Fruit fly (Drosophila melanogaster) whole organism, prepupa: ENCODE measurements around the gene tj.

Experiments used
- Blimp-1 ChIP-seq: fragments of 200-800 bp; sonication (Bioruptor generic); optimal IDR thresholded peaks from 3 replicates; lab custom pipeline; 2017; ENCODE audit warnings: missing biosample characterization, missing genetic modification characterization, mild to moderate bottlenecking, moderate library complexity, missing genetic modification reagents
- CG10669 ChIP-seq: fragments of 200-800 bp; sonication (Bioruptor generic); optimal IDR thresholded peaks from 3 replicates; lab custom pipeline; 2018; ENCODE audit warnings: missing biosample characterization, mild to moderate bottlenecking, missing genetic modification characterization, moderate library complexity
- CG11294 ChIP-seq: fragments of 200-800 bp; sonication (Bioruptor generic); IDR thresholded peaks from 2 replicates; pipeline ENCODE4 v1.3.6; 2022; ENCODE audit warnings: missing biosample characterization, missing genetic modification characterization
- CG1621 ChIP-seq: fragments of 200-800 bp; sonication (Bioruptor generic); optimal IDR thresholded peaks from 3 replicates; lab custom pipeline; 2018; ENCODE audit warnings: missing biosample characterization, mild to moderate bottlenecking, missing genetic modification characterization
- CG16779 ChIP-seq: fragments of 200-800 bp; sonication (Bioruptor generic); optimal IDR thresholded peaks from 3 replicates; lab custom pipeline; 2017; ENCODE audit warnings: missing biosample characterization, mild to moderate bottlenecking, missing genetic modification characterization
- CG3032 ChIP-seq: fragments of 200-800 bp; optimal IDR thresholded peaks from 2 replicates; lab custom pipeline; 2019; ENCODE audit warnings: missing biosample characterization, mild to moderate bottlenecking, missing genetic modification characterization, moderate library complexity
- CG32006 ChIP-seq: fragments of 200-800 bp; sonication (Bioruptor generic); optimal IDR thresholded peaks from 3 replicates; lab custom pipeline; 2017; ENCODE audit warnings: missing biosample characterization, mild to moderate bottlenecking, missing genetic modification characterization
- CG4318 ChIP-seq: fragments of 200-800 bp; sonication (Bioruptor generic); optimal IDR thresholded peaks from 3 replicates; lab custom pipeline; 2017; ENCODE audit warnings: missing biosample characterization, mild to moderate bottlenecking, missing genetic modification characterization
- CG6163 ChIP-seq: fragments of 200-800 bp; sonication (Bioruptor generic); IDR thresholded peaks from 3 replicates; pipeline ENCODE4 v1.3.6; 2022; ENCODE audit warnings: missing biosample characterization, missing genetic modification characterization
- CG6276 ChIP-seq: fragments of 200-800 bp; sonication (Bioruptor generic); optimal IDR thresholded peaks from 2 replicates; lab custom pipeline; 2017; ENCODE audit warnings: missing biosample characterization, mild to moderate bottlenecking, missing genetic modification characterization
- CG6808 ChIP-seq: fragments of 200-800 bp; sonication (Bioruptor generic); optimal IDR thresholded peaks from 3 replicates; lab custom pipeline; 2017; ENCODE audit warnings: missing biosample characterization, missing genetic modification characterization, mild to moderate bottlenecking, moderate library complexity, missing genetic modification reagents
- CG6854 ChIP-seq: fragments of 200-800 bp; sonication (Bioruptor generic); optimal IDR thresholded peaks from 2 replicates; lab custom pipeline; 2017; ENCODE audit warnings: missing biosample characterization, mild to moderate bottlenecking, missing genetic modification characterization
- CG8119 ChIP-seq: fragments of 200-800 bp; sonication (Bioruptor generic); IDR thresholded peaks from 3 replicates; pipeline ENCODE4 v1.3.6; 2022; ENCODE audit warnings: missing biosample characterization, missing genetic modification characterization
- CG8319 ChIP-seq: fragments of 200-800 bp; sonication (Bioruptor generic); optimal IDR thresholded peaks from 3 replicates; lab custom pipeline; 2016; ENCODE audit warnings: missing biosample characterization, missing genetic modification characterization
- CG8632 ChIP-seq: fragments of 200-800 bp; sonication (Bioruptor generic); optimal IDR thresholded peaks from 3 replicates; lab custom pipeline; 2016; ENCODE audit warnings: missing biosample characterization, missing genetic modification characterization
- CG9139 ChIP-seq: fragments of 200-800 bp; sonication (Bioruptor generic); optimal IDR thresholded peaks from 3 replicates; lab custom pipeline; 2017; ENCODE audit warnings: missing biosample characterization, mild to moderate bottlenecking, missing genetic modification characterization
- Eip78C ChIP-seq: fragments of 200-800 bp; sonication (Bioruptor generic); peaks from one replicate; lab custom pipeline; 2016; ENCODE audit warnings: missing biosample characterization, missing genetic modification characterization
- Ets96B ChIP-seq: fragments of 200-800 bp; optimal IDR thresholded peaks from 2 replicates; lab custom pipeline; 2019; ENCODE audit warnings: missing biosample characterization, mild to moderate bottlenecking, missing genetic modification characterization, moderate library complexity
- Gug ChIP-seq: fragments of 200-800 bp; sonication (Bioruptor generic); IDR thresholded peaks from 2 replicates; pipeline ENCODE4 v1.3.6; 2022; ENCODE audit warnings: missing biosample characterization, missing genetic modification characterization
- Hr39 ChIP-seq: fragments of 200-800 bp; sonication (Bioruptor generic); optimal IDR thresholded peaks from 2 replicates; lab custom pipeline; 2016; ENCODE audit warnings: missing biosample characterization, missing genetic modification characterization
- Hr4 ChIP-seq: fragments of 200-800 bp; sonication (Bioruptor generic); optimal IDR thresholded peaks from 3 replicates; lab custom pipeline; 2016; ENCODE audit warnings: missing biosample characterization, missing genetic modification characterization
- OdsH ChIP-seq: fragments of 200-800 bp; sonication (Bioruptor generic); optimal IDR thresholded peaks from 3 replicates; lab custom pipeline; 2016; ENCODE audit warnings: missing biosample characterization, missing genetic modification characterization
- Smox ChIP-seq: fragments of 200-800 bp; sonication (Bioruptor generic); optimal IDR thresholded peaks from 3 replicates; lab custom pipeline; 2016; ENCODE audit warnings: missing biosample characterization, missing genetic modification characterization
- Sox102F ChIP-seq: fragments of 200-800 bp; sonication (Bioruptor generic); optimal IDR thresholded peaks from 2 replicates; lab custom pipeline; 2016; ENCODE audit warnings: missing biosample characterization, mild to moderate bottlenecking, missing genetic modification characterization
- Sox14 ChIP-seq: fragments of 200-800 bp; sonication (Bioruptor generic); optimal IDR thresholded peaks from 3 replicates; lab custom pipeline; 2016; ENCODE audit warnings: missing biosample characterization, missing genetic modification characterization
- dac ChIP-seq: fragments of 200-800 bp; sonication (Bioruptor generic); optimal IDR thresholded peaks from 2 replicates; lab custom pipeline; 2017; ENCODE audit warnings: missing biosample characterization, mild to moderate bottlenecking, missing genetic modification characterization
- eg ChIP-seq: fragments of 200-800 bp; sonication (Bioruptor generic); IDR thresholded peaks from 3 replicates; pipeline ENCODE4 v1.3.6; 2022; ENCODE audit warnings: missing biosample characterization, missing genetic modification characterization
- esn ChIP-seq: fragments of 200-800 bp; sonication (Bioruptor generic); optimal IDR thresholded peaks from 2 replicates; lab custom pipeline; 2016; ENCODE audit warnings: missing biosample characterization, mild to moderate bottlenecking, missing genetic modification characterization, moderate library complexity
- fd59A ChIP-seq: fragments of 200-800 bp; sonication (Bioruptor generic); optimal IDR thresholded peaks from 2 replicates; lab custom pipeline; 2017; ENCODE audit warnings: missing biosample characterization, mild to moderate bottlenecking, missing genetic modification characterization, missing genetic modification reagents
- fd85E ChIP-seq: fragments of 200-800 bp; sonication (Bioruptor generic); optimal IDR thresholded peaks from 3 replicates; lab custom pipeline; 2016; ENCODE audit warnings: missing biosample characterization, missing genetic modification characterization
- fkh ChIP-seq: fragments of 200-800 bp; sonication (Bioruptor generic); optimal IDR thresholded peaks from 3 replicates; lab custom pipeline; 2017; ENCODE audit warnings: missing biosample characterization, mild to moderate bottlenecking, missing genetic modification characterization, moderate library complexity
- lz ChIP-seq: fragments of 200-800 bp; sonication (Bioruptor generic); optimal IDR thresholded peaks from 3 replicates; lab custom pipeline; 2016; ENCODE audit warnings: missing biosample characterization, missing genetic modification characterization
- net ChIP-seq: fragments of 200-800 bp; sonication (Bioruptor generic); optimal IDR thresholded peaks from 3 replicates; lab custom pipeline; 2016; ENCODE audit warnings: missing biosample characterization, missing genetic modification characterization
- pdm3 ChIP-seq: fragments of 200-800 bp; sonication (Bioruptor generic); optimal IDR thresholded peaks from 3 replicates; lab custom pipeline; 2016; ENCODE audit warnings: missing biosample characterization, missing genetic modification characterization
- salr ChIP-seq, 2 experiments: fragments of 200-800 bp; sonication (Bioruptor generic); optimal IDR thresholded peaks; 3 replicates each; lab custom pipeline; 2016 to 2018; ENCODE audit warnings: missing biosample characterization in 2 of 2, missing genetic modification characterization in 2 of 2, mild to moderate bottlenecking in 1 of 2
- spab ChIP-seq: fragments of 200-800 bp; sonication (Bioruptor generic); optimal IDR thresholded peaks from 2 replicates; lab custom pipeline; 2017; ENCODE audit warnings: missing biosample characterization, mild to moderate bottlenecking, missing genetic modification characterization, missing genetic modification reagents
- svp ChIP-seq: fragments of 200-800 bp; sonication (Bioruptor generic); peaks from one replicate; lab custom pipeline; 2016; ENCODE audit warnings: missing biosample characterization, missing genetic modification characterization
- topi ChIP-seq: fragments of 200-800 bp; sonication (Bioruptor generic); optimal IDR thresholded peaks from 3 replicates; lab custom pipeline; 2016; ENCODE audit warnings: missing biosample characterization, missing genetic modification characterization
- vri ChIP-seq: fragments of 200-800 bp; sonication (Bioruptor generic); optimal IDR thresholded peaks from 3 replicates; lab custom pipeline; 2016; ENCODE audit warnings: missing biosample characterization, mild to moderate bottlenecking, missing genetic modification characterization

The tj gene

dm6 chr2L:19440732-19441131 lies 23.3 kb upstream of the tj start (continued):
- TF ChIP-seq esn (GFP tag; lab: Kevin White, UChicago) (no peak), fd85E (GFP tag; lab: Kevin White, UChicago) (no peak), CG9139 (GFP tag; lab: Kevin White, UChicago) (no peak), salr (GFP tag; optimal IDR thresholded peaks at IDR 0.05; lab: Kevin White, UChicago) (no peak), topi (no peak), CG8119 (GFP tag; lab: Robert Waterston, UW) (no peak), fd59A (GFP tag; lab: Kevin White, UChicago) (no peak), Ets96B (tag; lab: Kevin White, UChicago) (peak; percentile 9), Sox102F (no peak), Smox (no peak), CG3032 (peak; percentile 18), dac (no peak), Hr4 (GFP tag; lab: Kevin White, UChicago) (no peak), spab (GFP tag; lab: Kevin White, UChicago) (no peak), CG16779 (no peak), CG1621 (tag; lab: Kevin White, UChicago) (peak; percentile 28), Hr39 (GFP tag; lab: Kevin White, UChicago) (no peak), CG8632 (peak; percentile 30), CG6854 (GFP tag; lab: Kevin White, UChicago) (no peak)

DNA sequence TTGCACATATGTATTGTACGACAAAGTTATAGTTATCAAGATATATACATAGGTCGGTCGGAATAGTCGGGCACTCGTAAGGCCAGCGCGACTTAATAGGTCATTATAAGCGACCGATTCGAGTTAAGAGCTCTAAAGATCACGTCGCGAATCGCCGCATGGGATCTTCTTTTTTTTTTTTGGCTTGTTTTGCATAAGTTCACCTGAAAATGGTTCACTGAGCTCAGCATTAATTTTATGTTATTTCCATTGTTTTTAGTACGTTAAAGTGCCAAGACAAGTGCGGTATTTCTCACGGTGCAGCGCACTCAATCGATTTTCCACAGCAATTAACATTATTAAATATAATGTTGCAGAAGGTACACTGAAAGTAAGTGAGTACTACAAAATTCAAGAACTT lies 22.7 kb upstream of the tj start:
- TF ChIP-seq CG6163 (GFP tag; lab: Robert Waterston, UW) (peak; percentile 22), Gug (GFP tag; lab: Robert Waterston, UW) (peak; percentile 44; the same call in 1 of the 2 replicates), fd85E (GFP tag; lab: Kevin White, UChicago) (no peak), eg (GFP tag; lab: Robert Waterston, UW) (peak; percentile 37; the same call in 1 of the 3 replicates), CG4318 (GFP tag; lab: Kevin White, UChicago) (no peak), CG11294 (GFP tag; lab: Robert Waterston, UW) (peak; percentile 16; the same call in 1 of the 2 replicates), Eip78C (GFP tag; lab: Kevin White, UChicago) (peak; percentile 76), Sox14 (GFP tag; lab: Kevin White, UChicago) (no peak), CG8119 (GFP tag; lab: Robert Waterston, UW) (peak; percentile 13; the same call in 1 of the 3 replicates), Hr4 (GFP tag; lab: Kevin White, UChicago) (peak; percentile 12)
- TF ChIP-seq, all 60 proteins: peak for 7

DNA sequence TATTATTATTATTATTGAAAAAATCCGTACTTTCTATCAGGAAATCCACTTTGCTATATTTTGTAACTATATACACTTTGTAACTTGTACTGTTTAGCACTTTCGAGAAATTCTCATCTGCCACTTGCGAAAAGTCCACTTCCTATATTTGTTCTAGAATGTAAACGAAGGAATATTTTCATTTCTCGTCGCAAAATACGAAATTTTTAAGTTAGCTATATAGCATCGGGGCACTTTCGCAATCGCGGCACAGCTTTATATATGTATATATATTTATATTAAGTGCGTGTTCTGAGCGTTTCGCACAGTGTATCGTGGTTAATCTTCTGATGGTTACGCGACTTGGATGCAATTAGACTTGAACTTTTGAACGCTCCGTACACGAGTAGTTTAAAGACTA lies 22.3 kb upstream of the tj start, which contains the start of gene RanGAP:
TSS of gene RanGAP (plus strand) at position 169 of the 400 bp plus-strand sequence.
- TF ChIP-seq CG8632 (no peak), svp (peak; percentile 71), Sox14 (GFP tag; lab: Kevin White, UChicago) (no peak), CG6854 (GFP tag; lab: Kevin White, UChicago) (no peak), dac (no peak), Hr4 (GFP tag; lab: Kevin White, UChicago) (no peak), CG16779 (peak; percentile 11), salr (GFP tag; optimal IDR thresholded peaks at IDR 0.05; lab: Kevin White, UChicago) (peak in 1 of 2 experiments; percentile 1), lz (no peak), CG8119 (GFP tag; lab: Robert Waterston, UW) (no peak), eg (GFP tag; lab: Robert Waterston, UW) (0 out of 3 replicates have a peak, but pooled peaks have one; percentile 39), Blimp-1 (GFP tag; lab: Kevin White, UChicago) (no peak), fd59A (GFP tag; lab: Kevin White, UChicago) (no peak), CG11294 (GFP tag; lab: Robert Waterston, UW) (peak; percentile 27; the same call in 1 of the 2 replicates), fkh (GFP tag; lab: Kevin White, UChicago) (no peak), CG4318 (GFP tag; lab: Kevin White, UChicago) (peak; percentile 27), net (peak; percentile 18), CG6276 (GFP tag; lab: Kevin White, UChicago) (peak; percentile 60), CG10669 (GFP tag; lab: Kevin White, UChicago) (peak; percentile 9), esn (GFP tag; lab: Kevin White, UChicago) (no peak), OdsH (GFP tag; lab: Kevin White, UChicago) (peak; percentile 13), Eip78C (GFP tag; lab: Kevin White, UChicago) (peak; percentile 24), CG6163 (GFP tag; lab: Robert Waterston, UW) (peak; percentile 40; the same call in 2 of the 3 replicates), pdm3 (GFP tag; lab: Kevin White, UChicago) (no peak), CG32006 (peak; percentile 60), CG8319 (no peak), CG6808 (peak; percentile 40), vri (GFP tag; lab: Kevin White, UChicago) (no peak), CG9139 (GFP tag; lab: Kevin White, UChicago) (no peak)
